Worm (Caenorhabditis elegans) whole organism, L4 larva: ENCODE measurements around the gene C32B5.6.

Source experiments
- F37D6.2 ChIP-seq: sonication (generic microtip); optimal IDR thresholded peaks from 2 replicates; lab custom pipeline; 2016; ENCODE audit warnings: mild to moderate bottlenecking, missing genetic modification characterization, missing compliant biosample characterization
- hlh-11 ChIP-seq: fragments of 200-800 bp; sonication (Bioruptor generic); optimal IDR thresholded peaks from 2 replicates; lab custom pipeline; 2018; ENCODE audit warnings: mild to moderate bottlenecking, missing genetic modification characterization, missing compliant biosample characterization
- lin-13 ChIP-seq: fragments of 150-350 bp; optimal IDR thresholded peaks from 2 replicates; lab custom pipeline; 2014; ENCODE audit warnings: missing biosample characterization, missing genetic modification reagents, missing genetic modification characterization
- lin-39 ChIP-seq: fragments of 150-350 bp; optimal IDR thresholded peaks from 2 replicates; lab custom pipeline; 2014; ENCODE audit warnings: missing biosample characterization, missing genetic modification reagents, missing genetic modification characterization
- lir-3 ChIP-seq: sonication (generic microtip); optimal IDR thresholded peaks from 2 replicates; lab custom pipeline; 2016; ENCODE audit warnings: mild to moderate bottlenecking, missing genetic modification characterization, missing compliant biosample characterization
- lsy-2 ChIP-seq, 2 experiments: fragments of 150-350 bp in 1 of 2; sonication (generic microtip) in 1 of 2; optimal IDR thresholded peaks; 2 replicates each; lab custom pipeline; 2014 to 2017; ENCODE audit warnings: missing biosample characterization in 2 of 2, missing genetic modification characterization in 2 of 2
- nhr-10 ChIP-seq: fragments of 150-350 bp; optimal IDR thresholded peaks from 2 replicates; lab custom pipeline; 2014; ENCODE audit warnings: missing biosample characterization, missing genetic modification characterization
- nhr-237 ChIP-seq: sonication (generic microtip); optimal IDR thresholded peaks from 2 replicates; lab custom pipeline; 2017; ENCODE audit warnings: missing biosample characterization, missing genetic modification characterization
- nhr-28 ChIP-seq: fragments of 150-350 bp; optimal IDR thresholded peaks from 2 replicates; lab custom pipeline; 2014; ENCODE audit warnings: missing biosample characterization, missing genetic modification characterization
- pqm-1 ChIP-seq: sonication (generic microtip); optimal IDR thresholded peaks from 2 replicates; lab custom pipeline; 2017; ENCODE audit warnings: missing biosample characterization, missing genetic modification characterization
- unc-130 ChIP-seq: sonication (generic microtip); optimal IDR thresholded peaks from 2 replicates; lab custom pipeline; 2016; ENCODE audit warnings: missing genetic modification reagents, missing genetic modification characterization, missing compliant biosample characterization
- zag-1 ChIP-seq: fragments of 150-350 bp; optimal IDR thresholded peaks from 2 replicates; lab custom pipeline; 2014; ENCODE audit warnings: missing biosample characterization, missing genetic modification characterization
- zfp-2 ChIP-seq: sonication (generic microtip); optimal IDR thresholded peaks from 2 replicates; lab custom pipeline; 2016; ENCODE audit warnings: mild to moderate bottlenecking, missing genetic modification characterization, missing compliant biosample characterization

- TF ChIP-seq hlh-11 (no peak), zag-1 (tag; lab: Kevin White, UChicago) (no peak), lir-3 (tag; lab: Kevin White, UChicago) (no peak), lin-13 (GFP tag; lab: Kevin White, UChicago) (no peak), nhr-28 (no peak), nhr-10 (tag; lab: Kevin White, UChicago) (no peak), zfp-2 (tag; lab: Kevin White, UChicago) (no peak), lin-39 (tag; lab: Kevin White, UChicago) (no peak), F37D6.2 (no peak), unc-130 (GFP tag; lab: Kevin White, UChicago) (no peak), nhr-237 (tag; lab: Kevin White, UChicago) (no peak), pqm-1 (tag; lab: Kevin White, UChicago) (no peak), lsy-2 (tag; optimal IDR thresholded peaks at IDR 0.05; lab: Kevin White, UChicago) (no peak)
These were observed 15.2 kb upstream of the C32B5.6 start for ce11 chrII:953052-953451.
